Fruit fly (Drosophila melanogaster): ENCODE measurements around the gene Brd8.

Brd8 gene

DNA sequence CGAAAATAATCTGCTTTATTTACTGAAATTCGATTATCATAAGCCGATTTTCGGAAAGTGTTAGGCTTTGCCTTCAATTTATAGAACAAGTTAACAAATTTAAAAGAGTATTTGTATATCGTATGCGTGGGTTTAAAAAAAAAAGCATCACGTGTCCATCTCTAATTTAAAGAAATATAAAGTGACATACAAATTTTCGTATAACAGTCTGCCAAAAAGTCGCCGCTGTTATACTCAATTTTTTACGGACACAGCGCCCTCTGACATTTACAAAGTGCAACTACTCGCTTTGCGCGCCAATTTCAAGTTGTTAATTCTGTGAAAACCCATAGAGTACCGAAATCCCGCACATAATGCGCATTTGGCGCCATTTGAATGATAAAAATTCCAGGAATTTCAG lies 28.1 kb downstream of the Brd8 start (continued):
- no peak for TF ChIP-seq NC2β (GFP tag; optimal IDR thresholded peaks at IDR 0.05)
- TF ChIP-seq ash1 (GFP tag; optimal IDR thresholded peaks at IDR 0.05): no peak
- peak; percentile 55; the same call in 1 of the 2 replicates for TF ChIP-seq rib (GFP tag; IDR thresholded peaks at IDR 0.05)
- no peak for TF ChIP-seq ken (GFP tag; IDR thresholded peaks at IDR 0.05)
- no peak for TF ChIP-seq Max (GFP tag; optimal IDR thresholded peaks at IDR 0.05)
- TF ChIP-seq CG9817 (tag; optimal IDR thresholded peaks at IDR 0.05): no peak
- TF ChIP-seq CG17361 (GFP tag; IDR thresholded peaks at IDR 0.05): 0 out of 3 replicates have a peak, but pooled peaks have one; percentile 28
- TF ChIP-seq CG12659 (GFP tag; optimal IDR thresholded peaks at IDR 0.05): peak; percentile 36
- TF ChIP-seq row (GFP tag; IDR thresholded peaks at IDR 0.05): peak; percentile 86
- peak; percentile 38; the same call in 1 of the 2 replicates for TF ChIP-seq onecut (GFP tag; IDR thresholded peaks at IDR 0.05)
- TF ChIP-seq HLHmδ (GFP tag; optimal IDR thresholded peaks at IDR 0.05): no peak
- TF ChIP-seq sna (GFP tag; IDR thresholded peaks at IDR 0.05; ENCODE audit: partially characterized antibody): peak; percentile 90
- no peak for TF ChIP-seq Tbp (GFP tag; optimal IDR thresholded peaks at IDR 0.05)
- TF ChIP-seq kah (GFP tag; optimal IDR thresholded peaks at IDR 0.05): no peak
- no peak for TF ChIP-seq CG3726 (GFP tag; IDR thresholded peaks at IDR 0.05)
- TF ChIP-seq CG13624 (GFP tag; optimal IDR thresholded peaks at IDR 0.05): peak; percentile 37
- TF ChIP-seq MESR4 (GFP tag; optimal IDR thresholded peaks at IDR 0.05): no peak
- TF ChIP-seq CG10543 (GFP tag; optimal IDR thresholded peaks at IDR 0.05): no peak
- no peak for TF ChIP-seq crc (GFP tag; optimal IDR thresholded peaks at IDR 0.05)
- TF ChIP-seq klu (GFP tag; IDR thresholded peaks at IDR 0.05): no peak
- no peak for TF ChIP-seq disco-r (GFP tag; optimal IDR thresholded peaks at IDR 0.05)
- peak; percentile 8 for TF ChIP-seq CG10979 (tag; optimal IDR thresholded peaks at IDR 0.05)
- TF ChIP-seq schlank (tag; optimal IDR thresholded peaks at IDR 0.05): no peak
- TF ChIP-seq Dref (GFP tag; IDR thresholded peaks at IDR 0.05): no peak
- no peak for TF ChIP-seq CG32767 (GFP tag; IDR thresholded peaks at IDR 0.05)
- no peak for TF ChIP-seq CG7745 (tag; optimal IDR thresholded peaks at IDR 0.05)
- TF ChIP-seq da (GFP tag; optimal IDR thresholded peaks at IDR 0.05): no peak
- TF ChIP-seq Opbp (GFP tag; IDR thresholded peaks at IDR 0.05; ENCODE audit: partially characterized antibody): peak; percentile 81
- TF ChIP-seq Camta (GFP tag; optimal IDR thresholded peaks at IDR 0.05): peak; percentile 33
- peak; percentile 54 for TF ChIP-seq Xbp1 (GFP tag; optimal IDR thresholded peaks at IDR 0.05)
- no peak for TF ChIP-seq CG3163 (GFP tag; optimal IDR thresholded peaks at IDR 0.05)
- TF ChIP-seq CG12391 (tag; optimal IDR thresholded peaks at IDR 0.05): peak; percentile 0
- TF ChIP-seq Adf1 (GFP tag; IDR thresholded peaks at IDR 0.05): no peak
- TF ChIP-seq Atf6 (GFP tag; IDR thresholded peaks at IDR 0.05): no peak
- TF ChIP-seq crp (GFP tag; optimal IDR thresholded peaks at IDR 0.05): no peak
- no peak for TF ChIP-seq Asciz (GFP tag; optimal IDR thresholded peaks at IDR 0.05)
- TF ChIP-seq ase (GFP tag; IDR thresholded peaks at IDR 0.05): no peak
- TF ChIP-seq CG9932 (GFP tag; IDR thresholded peaks at IDR 0.05): peak; percentile 45; the same call in 1 of the 2 replicates
- TF ChIP-seq CG1602 (GFP tag; optimal IDR thresholded peaks at IDR 0.05): no peak
- peak; percentile 72; the same call in 1 of the 3 replicates for TF ChIP-seq mld (GFP tag; IDR thresholded peaks at IDR 0.05; ENCODE audit: partially characterized antibody)
- peak; percentile 81 for TF ChIP-seq Scr (GFP tag; IDR thresholded peaks at IDR 0.05; ENCODE audit: partially characterized antibody)
- no peak for TF ChIP-seq HmgZ (tag; optimal IDR thresholded peaks at IDR 0.05)
- TF ChIP-seq gsb (GFP tag; IDR thresholded peaks at IDR 0.05): no peak
- no peak for TF ChIP-seq Ssrp (tag; optimal IDR thresholded peaks at IDR 0.05)
- TF ChIP-seq inv (GFP tag; IDR thresholded peaks at IDR 0.05; ENCODE audit: partially characterized antibody): peak; percentile 57
- TF ChIP-seq sens (GFP tag): no peak
- TF ChIP-seq fru (optimal IDR thresholded peaks at IDR 0.05): no peak
- TF ChIP-seq CG16863 (GFP tag; optimal IDR thresholded peaks at IDR 0.05): peak; percentile 23
- no peak for TF ChIP-seq BtbVII (GFP tag; optimal IDR thresholded peaks at IDR 0.05)
- TF ChIP-seq CG2120 (GFP tag; optimal IDR thresholded peaks at IDR 0.05): peak; percentile 46
- no peak for TF ChIP-seq Gug (GFP tag; IDR thresholded peaks at IDR 0.05)
- no peak for TF ChIP-seq dan (GFP tag; IDR thresholded peaks at IDR 0.05)
